Comparison of ENCODE assay signal across 7 worm cellular contexts in the genomic region with DNA sequence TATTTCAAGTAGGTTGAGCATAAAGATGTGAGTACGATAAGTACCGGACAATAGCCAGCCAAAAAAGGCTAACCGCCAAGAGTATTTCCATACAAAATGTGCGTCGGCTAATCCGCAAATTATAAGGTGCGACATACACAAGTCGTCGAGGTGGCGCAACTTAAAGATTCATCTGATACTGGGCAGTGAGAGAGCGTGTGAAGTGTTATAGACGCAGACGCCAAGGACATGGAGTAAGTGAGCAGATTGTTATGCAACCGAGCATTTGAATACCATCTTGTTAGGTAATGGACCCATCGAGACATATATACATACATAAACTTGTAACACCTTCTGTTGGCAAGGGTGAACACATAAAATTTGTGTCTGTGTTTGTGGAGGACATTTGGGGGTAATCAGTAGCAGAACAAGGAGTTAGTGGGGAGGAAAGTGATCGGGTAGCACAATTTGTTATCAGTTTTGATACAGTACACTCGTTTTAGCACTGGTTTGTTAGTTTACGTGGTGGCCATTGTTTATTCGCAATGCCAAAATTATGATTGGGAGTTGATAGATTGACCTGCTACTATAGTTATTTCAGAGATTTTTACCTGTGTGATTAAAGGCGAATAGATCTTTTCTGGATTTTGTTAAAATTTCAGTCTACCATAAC.
A peak's percentile ranks its signal among the peaks of the same experiment; 100 is the strongest.
TF ChIP-seq lines count a peak whose summit lies in the region.

No protein-coding gene starts in this region.

TF ChIP-seq in whole organism, L1 larva, 84 proteins besides CTCF, POLR2A, EP300 and RAD21:
- TF ChIP-seq nhr-84 (tag; optimal IDR thresholded peaks at IDR 0.05; lab: Kevin White, UChicago) (no peak), mef-2 (tag; optimal IDR thresholded peaks at IDR 0.05; lab: Kevin White, UChicago) (no peak), elt-2 (tag; optimal IDR thresholded peaks at IDR 0.05; lab: Kevin White, UChicago) (peak; percentile 25), efl-1 (optimal IDR thresholded peaks at IDR 0.05; lab: Kevin White, UChicago) (no peak), efl-1 (GFP tag; optimal IDR thresholded peaks at IDR 0.05 in 1 of 2; lab: Kevin White, UChicago) (no peak), F16B12.6 (tag; optimal IDR thresholded peaks at IDR 0.05; lab: Kevin White, UChicago) (no peak), unc-86 (tag; optimal IDR thresholded peaks at IDR 0.05; lab: Kevin White, UChicago) (no peak)
TF ChIP-seq in whole organism, L1 larva: peak in this region for 1.

TF ChIP-seq in whole organism, L2 larva, 48 proteins besides CTCF, POLR2A, EP300 and RAD21:
- TF ChIP-seq fos-1 (tag; optimal IDR thresholded peaks at IDR 0.05; lab: Kevin White, UChicago): peak; percentile 32
- no peak for TF ChIP-seq blmp-1 (tag; optimal IDR thresholded peaks at IDR 0.05; lab: Kevin White, UChicago; ENCODE audit: insufficient read depth)
- TF ChIP-seq aly-2 (tag; optimal IDR thresholded peaks at IDR 0.05; lab: Kevin White, UChicago): no peak
- TF ChIP-seq nhr-12 (tag; optimal IDR thresholded peaks at IDR 0.05; lab: Kevin White, UChicago): no peak
TF ChIP-seq in whole organism, L2 larva: peak in this region for 1.

TF ChIP-seq in whole organism, L3 larva, 47 proteins besides CTCF, POLR2A, EP300 and RAD21:
- TF ChIP-seq sea-2 (GFP tag; optimal IDR thresholded peaks at IDR 0.05; lab: Kevin White, UChicago): no peak
- no peak for TF ChIP-seq snpc-4 (tag; optimal IDR thresholded peaks at IDR 0.05; lab: Kevin White, UChicago)
- TF ChIP-seq elt-2 (tag; optimal IDR thresholded peaks at IDR 0.05; lab: Kevin White, UChicago): peak; percentile 41
- TF ChIP-seq nfya-1 (tag; optimal IDR thresholded peaks at IDR 0.05; lab: Kevin White, UChicago; ENCODE audit: insufficient read depth): peak; percentile 62

TF ChIP-seq in whole organism, L4 larva, 104 proteins besides CTCF, POLR2A, EP300 and RAD21:
- TF ChIP-seq unc-62 (GFP tag; optimal IDR thresholded peaks at IDR 0.05 in 1 of 2; lab: Kevin White, UChicago) (peak in 1 of 2 experiments; percentile 21), unc-62 (tag; optimal IDR thresholded peaks at IDR 0.05; lab: Kevin White, UChicago) (no peak), lin-39 (tag; optimal IDR thresholded peaks at IDR 0.05; lab: Kevin White, UChicago) (no peak), aha-1 (tag; lab: Kevin White, UChicago) (peak; percentile 4), nhr-28 (tag; optimal IDR thresholded peaks at IDR 0.05; lab: Kevin White, UChicago) (peak; percentile 57), pqm-1 (tag; optimal IDR thresholded peaks at IDR 0.05; lab: Kevin White, UChicago) (peak; percentile 75), dmd-8 (GFP tag; IDR thresholded peaks at IDR 0.05; lab: Robert Waterston, UW) (no peak), daf-16 (GFP tag; optimal IDR thresholded peaks at IDR 0.05; lab: Kevin White, UChicago) (no peak), daf-16 (tag; optimal IDR thresholded peaks at IDR 0.05; lab: Kevin White, UChicago) (peak; percentile 10)
TF ChIP-seq in whole organism, L4 larva: peak in this region for 5.

TF ChIP-seq in whole organism, late embryonic, 69 proteins besides CTCF, POLR2A, EP300 and RAD21:
- peak; percentile 59 for TF ChIP-seq tbx-2 (tag; optimal IDR thresholded peaks at IDR 0.05; lab: Kevin White, UChicago)
- TF ChIP-seq hlh-15 (tag; optimal IDR thresholded peaks at IDR 0.05; lab: Kevin White, UChicago): no peak
- no peak for TF ChIP-seq pax-1 (tag; optimal IDR thresholded peaks at IDR 0.05; lab: Kevin White, UChicago)
- no peak for TF ChIP-seq che-1 (tag; optimal IDR thresholded peaks at IDR 0.05; lab: Kevin White, UChicago)
- peak; percentile 36 for TF ChIP-seq elt-2 (tag; optimal IDR thresholded peaks at IDR 0.05; lab: Kevin White, UChicago)
- no peak for TF ChIP-seq unc-3 (GFP tag; conservative IDR thresholded peaks at IDR 0.05; lab: Robert Waterston, UW)
- TF ChIP-seq unc-3 (tag; optimal IDR thresholded peaks at IDR 0.05; lab: Kevin White, UChicago): no peak
- no peak for TF ChIP-seq ceh-31 (tag; optimal IDR thresholded peaks at IDR 0.05; lab: Kevin White, UChicago)
- no peak for TF ChIP-seq ceh-9 (tag; optimal IDR thresholded peaks at IDR 0.05; lab: Kevin White, UChicago)

TF ChIP-seq in whole organism, mixed stage, embryonic, 35 proteins besides CTCF, POLR2A, EP300 and RAD21:
- TF ChIP-seq sptf-1 (tag; optimal IDR thresholded peaks at IDR 0.05; lab: Kevin White, UChicago) (peak; percentile 35), unc-62 (GFP tag; optimal IDR thresholded peaks at IDR 0.05; lab: Kevin White, UChicago) (no peak), nhr-28 (tag; optimal IDR thresholded peaks at IDR 0.05; lab: Kevin White, UChicago) (no peak), ceh-83 (GFP tag; optimal IDR thresholded peaks at IDR 0.05; lab: Kevin White, UChicago) (peak; percentile 2), ztf-11 (tag; optimal IDR thresholded peaks at IDR 0.05; lab: Kevin White, UChicago) (no peak), nhr-237 (tag; optimal IDR thresholded peaks at IDR 0.05; lab: Kevin White, UChicago) (no peak), elt-3 (tag; optimal IDR thresholded peaks at IDR 0.05; lab: Kevin White, UChicago) (no peak), mab-5 (tag; optimal IDR thresholded peaks at IDR 0.05; lab: Kevin White, UChicago) (no peak), bed-3 (GFP tag; optimal IDR thresholded peaks at IDR 0.05; lab: Kevin White, UChicago) (no peak), pha-4 (tag; optimal IDR thresholded peaks at IDR 0.05; lab: Kevin White, UChicago) (no peak), nhr-2 (tag; optimal IDR thresholded peaks at IDR 0.05; lab: Kevin White, UChicago) (peak; percentile 95), lin-32 (GFP tag; optimal IDR thresholded peaks at IDR 0.05; lab: Kevin White, UChicago) (no peak), M03D4.4 (tag; optimal IDR thresholded peaks at IDR 0.05; lab: Kevin White, UChicago) (no peak), cnd-1 (tag; optimal IDR thresholded peaks at IDR 0.05; lab: Kevin White, UChicago) (no peak), mls-2 (tag; optimal IDR thresholded peaks at IDR 0.05; lab: Kevin White, UChicago) (no peak), zip-8 (tag; optimal IDR thresholded peaks at IDR 0.05; lab: Kevin White, UChicago) (peak; percentile 12), tbx-8 (GFP tag; optimal IDR thresholded peaks at IDR 0.05; lab: Kevin White, UChicago) (no peak), nhr-76 (tag; optimal IDR thresholded peaks at IDR 0.05; lab: Kevin White, UChicago) (no peak), mep-1 (tag; optimal IDR thresholded peaks at IDR 0.05; lab: Kevin White, UChicago) (no peak), drap-1 (GFP tag; optimal IDR thresholded peaks at IDR 0.05; lab: Kevin White, UChicago) (no peak), ham-2 (GFP tag; optimal IDR thresholded peaks at IDR 0.05; lab: Kevin White, UChicago) (peak; percentile 5), ceh-43 (GFP tag; optimal IDR thresholded peaks at IDR 0.05; lab: Kevin White, UChicago) (no peak), nhr-12 (tag; optimal IDR thresholded peaks at IDR 0.05; lab: Kevin White, UChicago) (no peak), ces-1 (GFP tag; optimal IDR thresholded peaks at IDR 0.05; lab: Kevin White, UChicago) (no peak)

TF ChIP-seq in whole organism, young adult, 124 proteins besides CTCF, POLR2A, EP300 and RAD21:
- TF ChIP-seq F22D6.2 (tag; optimal IDR thresholded peaks at IDR 0.05; lab: Kevin White, UChicago) (no peak), nhr-80 (tag; optimal IDR thresholded peaks at IDR 0.05; lab: Kevin White, UChicago) (peak; percentile 17)
